Worm (Caenorhabditis elegans): ENCODE data around the gene C17F4.2.
"Not testable (repeated sequence)": the region's sequence is repeated elsewhere in the genome, so short reads cannot be mapped to it uniquely, and the experiment has no call there.

Gene C17F4.2

DNA sequence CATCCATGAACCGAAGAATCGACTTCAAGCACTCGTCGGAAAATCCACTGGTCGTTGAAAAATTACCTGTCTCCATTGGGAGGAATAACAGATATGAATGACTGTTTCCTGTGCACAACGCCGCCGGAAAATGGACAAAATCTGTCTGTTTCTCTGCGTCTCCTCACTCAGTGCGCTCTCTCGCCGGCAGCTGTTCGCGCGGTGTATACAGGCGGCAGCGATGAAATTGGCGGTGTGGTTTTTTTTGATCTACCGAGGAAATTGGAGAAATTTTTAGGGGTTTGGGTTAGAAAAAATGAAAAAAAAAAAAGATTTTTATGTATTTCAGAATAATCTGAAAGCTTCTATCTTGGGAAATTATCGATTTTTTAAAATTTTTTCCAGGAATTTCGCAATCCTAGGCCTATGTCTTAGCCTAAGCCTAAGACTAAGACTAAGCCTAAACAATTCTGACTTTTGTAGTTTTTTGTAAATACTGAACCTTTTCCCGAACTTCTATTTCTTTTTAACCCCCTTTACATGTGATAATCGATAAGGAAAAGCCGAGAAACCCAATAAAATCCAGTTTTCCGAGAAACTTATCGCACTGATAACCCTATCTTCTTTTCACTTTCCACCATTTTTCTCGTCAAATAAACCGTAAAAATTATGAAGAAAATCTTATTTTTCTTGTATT is at the start of gene C17F4.2, which contains the start of gene fbxc-50:
C17F4.2 (plus strand) TSS at position 626 of the 676 bp plus-strand sequence.
fbxc-50 (minus strand) TSS at position 81 of the 676 bp plus-strand sequence.
- TF ChIP-seq aly-1 (tag; optimal IDR thresholded peaks at IDR 0.05), result no peak
- no peak for TF ChIP-seq ceh-36 (tag; optimal IDR thresholded peaks at IDR 0.05)
- TF ChIP-seq pes-1 (GFP tag; IDR thresholded peaks at IDR 0.05), result no peak
- TF ChIP-seq scrt-1 (GFP tag; IDR thresholded peaks at IDR 0.05), result no peak
- no peak for TF ChIP-seq hmg-4 (GFP tag; optimal IDR thresholded peaks at IDR 0.05)
- no peak for TF ChIP-seq ets-7 (tag; optimal IDR thresholded peaks at IDR 0.05)
- TF ChIP-seq flt-1 (GFP tag; IDR thresholded peaks at IDR 0.05), result no peak
- TF ChIP-seq ceh-13 (GFP tag; optimal IDR thresholded peaks at IDR 0.05), result no peak
- no peak for TF ChIP-seq ama-1 (optimal IDR thresholded peaks at IDR 0.05)
- no peak for TF ChIP-seq tbx-37 (GFP tag; conservative IDR thresholded peaks at IDR 0.05)
- no peak for TF ChIP-seq hnd-1 (tag; optimal IDR thresholded peaks at IDR 0.05)
- no peak for TF ChIP-seq hmbx-1 (tag; optimal IDR thresholded peaks at IDR 0.05)
- TF ChIP-seq tbx-11 (GFP tag; IDR thresholded peaks at IDR 0.05), result no peak
- no peak for TF ChIP-seq B0310.2 (tag; optimal IDR thresholded peaks at IDR 0.05)
- TF ChIP-seq tra-4 (tag; optimal IDR thresholded peaks at IDR 0.05), result no peak
- TF ChIP-seq F13C5.2 (tag; optimal IDR thresholded peaks at IDR 0.05), result no peak
- TF ChIP-seq sea-1 (GFP tag; conservative IDR thresholded peaks at IDR 0.05), result no peak

DNA sequence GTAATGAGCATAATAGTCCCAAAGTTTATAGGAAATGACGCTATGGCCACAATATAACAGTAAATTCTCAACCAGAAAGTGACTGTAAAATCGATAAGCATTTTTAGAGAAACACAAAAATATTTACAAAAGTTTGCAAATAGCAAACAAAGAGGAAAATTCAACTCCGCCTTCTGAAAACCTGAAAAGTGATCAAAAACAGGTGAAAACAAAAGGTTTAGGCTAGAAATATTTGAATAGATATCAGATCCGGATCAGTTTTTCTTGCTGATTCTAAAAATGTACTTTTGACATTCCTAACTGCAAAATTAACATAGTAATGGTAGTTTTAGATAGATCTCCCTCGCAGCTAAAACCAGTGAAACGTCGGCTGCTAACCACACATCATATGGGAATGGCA is 49.5 kb upstream of the C17F4.2 start, which contains the start of gene sri-51:
sri-51 (minus strand) TSS at position 101 of the 400 bp plus-strand sequence.
- TF ChIP-seq flt-1 (GFP tag; IDR thresholded peaks at IDR 0.05), result no peak
- no peak for TF ChIP-seq B0310.2 (tag; optimal IDR thresholded peaks at IDR 0.05)
- no peak for TF ChIP-seq F13C5.2 (tag; optimal IDR thresholded peaks at IDR 0.05)
- TF ChIP-seq hnd-1 (tag; optimal IDR thresholded peaks at IDR 0.05), result no peak
- TF ChIP-seq tra-4 (tag; optimal IDR thresholded peaks at IDR 0.05), result no peak
- no peak for TF ChIP-seq ama-1 (optimal IDR thresholded peaks at IDR 0.05)
- TF ChIP-seq scrt-1 (GFP tag; IDR thresholded peaks at IDR 0.05), result no peak
- TF ChIP-seq ceh-36 (tag; optimal IDR thresholded peaks at IDR 0.05), result no peak
- TF ChIP-seq tbx-37 (GFP tag; conservative IDR thresholded peaks at IDR 0.05), result no peak
- no peak for TF ChIP-seq sea-1 (GFP tag; conservative IDR thresholded peaks at IDR 0.05)
- TF ChIP-seq ceh-13 (GFP tag; optimal IDR thresholded peaks at IDR 0.05), result no peak
- no peak for TF ChIP-seq hmbx-1 (tag; optimal IDR thresholded peaks at IDR 0.05)
- no peak for TF ChIP-seq aly-1 (tag; optimal IDR thresholded peaks at IDR 0.05)
- TF ChIP-seq tbx-11 (GFP tag; IDR thresholded peaks at IDR 0.05), result no peak
- TF ChIP-seq hmg-4 (GFP tag; optimal IDR thresholded peaks at IDR 0.05), result no peak
- no peak for TF ChIP-seq pes-1 (GFP tag; IDR thresholded peaks at IDR 0.05)
- no peak for TF ChIP-seq ets-7 (tag; optimal IDR thresholded peaks at IDR 0.05)

DNA sequence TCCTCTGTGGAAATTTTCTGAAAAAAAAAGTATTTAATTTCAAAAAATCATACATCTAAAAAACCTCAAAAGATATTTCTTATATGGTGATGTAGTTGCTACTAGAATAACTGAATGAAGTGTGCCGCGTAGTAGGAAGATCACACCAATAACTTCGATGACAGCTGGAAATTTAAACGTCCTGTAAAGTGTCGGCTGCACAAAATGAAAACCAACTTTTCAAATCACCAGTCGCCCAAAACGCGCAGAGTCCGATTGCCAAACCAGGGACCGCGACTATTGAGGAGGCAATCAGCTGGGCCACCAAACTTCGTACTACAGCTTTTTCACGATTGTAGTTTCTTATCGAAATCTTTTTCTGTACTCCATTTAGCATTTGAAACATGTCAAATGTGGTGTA is 47.2 kb upstream of the C17F4.2 start, which contains the start of gene sri-48:
sri-48 (minus strand) TSS at position 101 of the 400 bp plus-strand sequence.
- not testable (repeated sequence) for TF ChIP-seq tbx-11 (GFP tag; IDR thresholded peaks at IDR 0.05); scrt-1 (GFP tag; IDR thresholded peaks at IDR 0.05); hmbx-1 (tag; optimal IDR thresholded peaks at IDR 0.05)

DNA sequence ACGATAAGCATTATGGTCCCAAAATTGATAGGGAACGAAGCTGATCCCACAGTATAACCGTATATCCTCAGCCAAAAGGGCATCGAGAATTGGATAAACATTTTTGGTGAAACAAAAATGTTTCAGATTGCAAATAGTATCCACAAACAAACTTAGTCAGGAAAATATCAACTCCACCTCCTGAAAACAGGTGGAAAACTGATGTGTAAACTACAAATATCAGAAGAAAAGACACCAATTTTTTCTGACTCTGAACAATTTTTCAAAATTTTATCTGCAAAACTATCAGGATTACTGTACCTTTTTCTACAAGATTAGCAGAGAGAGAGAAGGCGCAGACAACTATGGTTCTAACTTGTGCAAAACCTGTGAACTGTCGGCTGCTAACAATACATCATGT is 45.9 kb upstream of the C17F4.2 start, which contains the start of gene sri-53:
sri-53 (minus strand) TSS at position 101 of the 400 bp plus-strand sequence.
- TF ChIP-seq ets-7 (tag; optimal IDR thresholded peaks at IDR 0.05), result no peak

- no peak for TF ChIP-seq sea-1 (GFP tag; conservative IDR thresholded peaks at IDR 0.05)
Observed at ce11 chrII:3203415-3203814, 45.1 kb upstream of the C17F4.2 start, which contains the start of gene sri-50. Gene sri-50, plus strand, starts transcription at chrII:3203715.

ce11 chrII:3206423-3206989 is 42.0 kb upstream of the C17F4.2 start, which contains the start of the genes ZC239.20 and ZC239.21:
Gene ZC239.20, minus strand, starts transcription at chrII:3206523.
Gene ZC239.21, plus strand, starts transcription at chrII:3206939.
- no peak for TF ChIP-seq aly-1 (tag; optimal IDR thresholded peaks at IDR 0.05)
- no peak for TF ChIP-seq hmbx-1 (tag; optimal IDR thresholded peaks at IDR 0.05)
- TF ChIP-seq B0310.2 (tag; optimal IDR thresholded peaks at IDR 0.05), result no peak
- no peak for TF ChIP-seq tbx-37 (GFP tag; conservative IDR thresholded peaks at IDR 0.05)
- no peak for TF ChIP-seq ama-1 (optimal IDR thresholded peaks at IDR 0.05)
- TF ChIP-seq hnd-1 (tag; optimal IDR thresholded peaks at IDR 0.05), result no peak
- no peak for TF ChIP-seq scrt-1 (GFP tag; IDR thresholded peaks at IDR 0.05)
- no peak for TF ChIP-seq sea-1 (GFP tag; conservative IDR thresholded peaks at IDR 0.05)
- no peak for TF ChIP-seq ets-7 (tag; optimal IDR thresholded peaks at IDR 0.05)

DNA sequence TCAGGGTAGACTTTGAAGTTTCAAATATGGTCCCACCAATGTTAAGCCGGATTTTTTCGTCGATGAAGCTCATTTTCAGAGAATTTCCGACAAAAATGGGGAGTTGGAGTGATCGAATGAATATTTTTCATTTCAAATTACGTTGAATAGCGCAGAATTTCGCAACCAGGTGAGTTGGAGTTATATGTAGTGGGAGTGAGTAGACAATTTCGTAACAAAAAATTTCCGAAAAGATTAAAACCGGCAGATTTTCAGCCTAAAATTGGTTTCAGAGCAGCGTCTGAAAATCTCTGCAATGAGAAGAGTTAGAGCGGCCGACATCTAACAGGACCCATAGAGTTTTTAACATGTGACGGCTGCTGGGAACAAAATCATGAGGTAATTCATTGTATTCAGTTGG is 39.8 kb upstream of the C17F4.2 start, which contains the start of gene sdz-35:
sdz-35 (minus strand) TSS at position 101 of the 400 bp plus-strand sequence.
- TF ChIP-seq hnd-1 (tag; optimal IDR thresholded peaks at IDR 0.05) (no peak), F13C5.2 (tag; optimal IDR thresholded peaks at IDR 0.05) (no peak), B0310.2 (tag; optimal IDR thresholded peaks at IDR 0.05) (no peak), hmbx-1 (tag; optimal IDR thresholded peaks at IDR 0.05) (no peak), scrt-1 (GFP tag; IDR thresholded peaks at IDR 0.05) (no peak), ets-7 (tag; optimal IDR thresholded peaks at IDR 0.05) (no peak)

ce11 chrII:3209251-3209650 is 39.2 kb upstream of the C17F4.2 start, which contains the start of gene ZC239.6:
Gene ZC239.6, plus strand, starts transcription at chrII:3209631.
- TF ChIP-seq scrt-1 (GFP tag; IDR thresholded peaks at IDR 0.05) (no peak), ceh-13 (GFP tag; optimal IDR thresholded peaks at IDR 0.05) (no peak), aly-1 (tag; optimal IDR thresholded peaks at IDR 0.05) (no peak), ama-1 (optimal IDR thresholded peaks at IDR 0.05) (no peak), sea-1 (GFP tag; conservative IDR thresholded peaks at IDR 0.05) (no peak), ceh-36 (tag; optimal IDR thresholded peaks at IDR 0.05) (no peak), tbx-37 (GFP tag; conservative IDR thresholded peaks at IDR 0.05) (no peak), ets-7 (tag; optimal IDR thresholded peaks at IDR 0.05) (no peak), flt-1 (GFP tag; IDR thresholded peaks at IDR 0.05) (no peak), pes-1 (GFP tag; IDR thresholded peaks at IDR 0.05) (no peak)
